Fruit fly (Drosophila melanogaster) whole organism, embryonic: ENCODE data around the gene Cyp12a5.

Source experiments
- CG10147 ChIP-seq: fragments of 200-800 bp; sonication (Bioruptor generic); optimal IDR thresholded peaks from 2 replicates; lab custom pipeline; 2019; ENCODE audit warnings: missing biosample characterization, mild to moderate bottlenecking, missing genetic modification characterization, moderate library complexity
- CG11093 ChIP-seq: fragments of 200-800 bp; sonication (Bioruptor generic); IDR thresholded peaks from 3 replicates; pipeline ENCODE4 v1.3.6; 2022; ENCODE audit warnings: missing biosample characterization, missing genetic modification characterization
- CG11696 ChIP-seq: fragments of 200-800 bp; sonication (Bioruptor generic); IDR thresholded peaks from 2 replicates; pipeline ENCODE4 v1.3.6; 2022; ENCODE audit warnings: missing biosample characterization, missing genetic modification characterization
- CG12744 ChIP-seq: fragments of 200-800 bp; sonication (Bioruptor generic); optimal IDR thresholded peaks from 2 replicates; lab custom pipeline; 2016; ENCODE audit warnings: missing biosample characterization, missing genetic modification characterization
- CG17186 ChIP-seq: fragments of 200-800 bp; sonication (Bioruptor generic); optimal IDR thresholded peaks from 3 replicates; lab custom pipeline; 2017; ENCODE audit warnings: missing biosample characterization, missing genetic modification reagents, missing genetic modification characterization
- CG17829 ChIP-seq: fragments of 200-800 bp; optimal IDR thresholded peaks from 2 replicates; lab custom pipeline; 2019; ENCODE audit warnings: missing biosample characterization, mild to moderate bottlenecking, missing genetic modification characterization, moderate library complexity
- CG2116 ChIP-seq: fragments of 200-800 bp; sonication (Bioruptor generic); optimal IDR thresholded peaks from 3 replicates; lab custom pipeline; 2018; ENCODE audit warnings: missing biosample characterization, mild to moderate bottlenecking, missing genetic modification characterization
- CG2120 ChIP-seq: fragments of 200-800 bp; sonication (Bioruptor generic); optimal IDR thresholded peaks from 3 replicates; lab custom pipeline; 2016; ENCODE audit warnings: missing biosample characterization, missing genetic modification characterization
- CG31224 ChIP-seq: fragments of 200-800 bp; sonication (Bioruptor generic); IDR thresholded peaks from 2 replicates; pipeline ENCODE4 v1.3.6; 2022; ENCODE audit warnings: missing biosample characterization, missing genetic modification characterization
- CG3163 ChIP-seq: fragments of 200-800 bp; sonication (Bioruptor generic); optimal IDR thresholded peaks from 3 replicates; lab custom pipeline; 2016; ENCODE audit warnings: missing biosample characterization, missing genetic modification characterization
- CG34224 ChIP-seq: fragments of 200-800 bp; sonication (Bioruptor generic); IDR thresholded peaks from 3 replicates; pipeline ENCODE4 v1.3.6; 2022; ENCODE audit warnings: missing biosample characterization, missing genetic modification characterization; ENCODE audit not compliant: partially characterized antibody
- CG3838 ChIP-seq: fragments of 200-800 bp; sonication (Bioruptor generic); optimal IDR thresholded peaks from 3 replicates; lab custom pipeline; 2016; ENCODE audit warnings: missing biosample characterization, missing genetic modification characterization
- CG3847 ChIP-seq: fragments of 200-800 bp; sonication (Bioruptor generic); IDR thresholded peaks from 2 replicates; pipeline ENCODE4 v1.3.6; 2022; ENCODE audit warnings: missing biosample characterization, missing genetic modification characterization
- CG42726 ChIP-seq: fragments of 200-800 bp; sonication (Bioruptor generic); IDR thresholded peaks from 2 replicates; pipeline ENCODE4 v1.3.6; 2022; ENCODE audit warnings: missing biosample characterization, missing genetic modification characterization; ENCODE audit not compliant: partially characterized antibody
- CG4360 ChIP-seq: fragments of 200-800 bp; sonication (Bioruptor generic); IDR thresholded peaks from 2 replicates; pipeline ENCODE4 v1.3.6; 2022; ENCODE audit warnings: missing biosample characterization, missing genetic modification characterization
- CG4707 ChIP-seq: fragments of 200-800 bp; sonication (Bioruptor generic); optimal IDR thresholded peaks from 2 replicates; lab custom pipeline; 2018; ENCODE audit warnings: missing biosample characterization, mild to moderate bottlenecking, missing genetic modification characterization, moderate library complexity
- CG7372 ChIP-seq: fragments of 200-800 bp; sonication (Bioruptor generic); IDR thresholded peaks from 2 replicates; pipeline ENCODE4 v1.3.6; 2022; ENCODE audit warnings: missing biosample characterization, missing genetic modification characterization
- D ChIP-seq, 2 experiments: fragments of 200-800 bp in 1 of 2; fragments of >200 bp in 1 of 2; sonication (Bioruptor generic) in 1 of 2; optimal IDR thresholded peaks; 2 replicates in 1 of 2; 3 replicates in 1 of 2; lab custom pipeline; 2017; ENCODE audit warnings: mild to moderate bottlenecking in 1 of 2, missing biosample characterization in 1 of 2, missing genetic modification characterization in 1 of 2, missing genetic modification reagents in 1 of 2
- Doc3 ChIP-seq: fragments of 200-800 bp; sonication (Bioruptor generic); IDR thresholded peaks from 3 replicates; pipeline ENCODE4 v1.3.6; 2022; ENCODE audit warnings: missing biosample characterization, missing genetic modification characterization; ENCODE audit not compliant: partially characterized antibody
- Drgx ChIP-seq: fragments of 200-800 bp; sonication (Bioruptor generic); IDR thresholded peaks from 2 replicates; pipeline ENCODE4 v1.3.6; 2022; ENCODE audit warnings: missing biosample characterization, missing genetic modification characterization
- HLH54F ChIP-seq: fragments of 200-800 bp; sonication (Bioruptor generic); optimal IDR thresholded peaks from 3 replicates; lab custom pipeline; 2016; ENCODE audit warnings: missing biosample characterization, missing genetic modification characterization
- NC2α ChIP-seq: fragments of 200-800 bp; sonication (Bioruptor generic); optimal IDR thresholded peaks from 2 replicates; lab custom pipeline; 2016; ENCODE audit warnings: missing biosample characterization, missing genetic modification characterization
- NC2β ChIP-seq: fragments of 200-800 bp; sonication (Bioruptor generic); optimal IDR thresholded peaks from 2 replicates; lab custom pipeline; 2016; ENCODE audit warnings: missing biosample characterization, missing genetic modification characterization
- Nf-YA ChIP-seq: fragments of 200-800 bp; sonication (Bioruptor generic); IDR thresholded peaks from 2 replicates; pipeline ENCODE4 v1.3.6; 2022; ENCODE audit warnings: missing biosample characterization, missing genetic modification characterization
- Opbp ChIP-seq: fragments of 200-800 bp; sonication (Bioruptor generic); IDR thresholded peaks from 3 replicates; pipeline ENCODE4 v1.3.6; 2022; ENCODE audit warnings: missing biosample characterization, missing genetic modification characterization; ENCODE audit not compliant: partially characterized antibody
- PHDP ChIP-seq: fragments of 200-800 bp; sonication (Bioruptor generic); optimal IDR thresholded peaks from 3 replicates; lab custom pipeline; 2018; ENCODE audit warnings: missing biosample characterization, mild to moderate bottlenecking, missing genetic modification characterization, moderate library complexity
- Ssrp ChIP-seq: fragments of 200-800 bp; sonication (Bioruptor generic); optimal IDR thresholded peaks from 2 replicates; lab custom pipeline; 2018; ENCODE audit warnings: missing biosample characterization, mild to moderate bottlenecking, missing genetic modification characterization, moderate library complexity
- amos ChIP-seq: fragments of 200-800 bp; sonication (Bioruptor generic); IDR thresholded peaks from 2 replicates; pipeline ENCODE4 v1.3.6; 2022; ENCODE audit warnings: missing biosample characterization, missing genetic modification characterization; ENCODE audit not compliant: partially characterized antibody
- bigmax ChIP-seq: fragments of 200-800 bp; sonication (Bioruptor generic); optimal IDR thresholded peaks from 2 replicates; lab custom pipeline; 2018; ENCODE audit warnings: missing biosample characterization, mild to moderate bottlenecking, missing genetic modification characterization
- chinmo ChIP-seq: fragments of 200-800 bp; sonication (Bioruptor generic); IDR thresholded peaks from 4 replicates; pipeline ENCODE4 v1.3.6; 2022; ENCODE audit warnings: missing biosample characterization, missing genetic modification characterization; ENCODE audit not compliant: partially characterized antibody
- cwo ChIP-seq: fragments of 200-800 bp; sonication (Bioruptor generic); optimal IDR thresholded peaks from 3 replicates; lab custom pipeline; 2017; ENCODE audit warnings: missing biosample characterization, missing genetic modification characterization, mild to moderate bottlenecking, moderate library complexity, missing genetic modification reagents
- dpn ChIP-seq, 2 experiments: fragments of 200-800 bp; sonication (Bioruptor generic); optimal IDR thresholded peaks; 3 replicates each; lab custom pipeline; 2016; ENCODE audit warnings: missing biosample characterization in 2 of 2, missing genetic modification characterization in 2 of 2
- ftz-f1 ChIP-seq: fragments of 200-800 bp; sonication (Bioruptor generic); optimal IDR thresholded peaks from 2 replicates; lab custom pipeline; 2016; ENCODE audit warnings: missing biosample characterization, missing genetic modification characterization
- gcm ChIP-seq: fragments of 200-800 bp; sonication (Bioruptor generic); optimal IDR thresholded peaks from 2 replicates; lab custom pipeline; 2019; ENCODE audit warnings: missing biosample characterization, mild to moderate bottlenecking, missing genetic modification characterization, moderate library complexity
- gsb ChIP-seq: fragments of 200-800 bp; sonication (Bioruptor generic); IDR thresholded peaks from 2 replicates; pipeline ENCODE4 v1.3.6; 2022; ENCODE audit warnings: missing biosample characterization, missing genetic modification characterization
- gt ChIP-seq: fragments of 200-800 bp; sonication (Bioruptor generic); IDR thresholded peaks from 2 replicates; pipeline ENCODE4 v1.3.6; 2022; ENCODE audit warnings: missing biosample characterization, missing genetic modification characterization
- kay ChIP-seq: fragments of 200-800 bp; sonication (Bioruptor generic); optimal IDR thresholded peaks from 2 replicates; lab custom pipeline; 2016; ENCODE audit warnings: missing biosample characterization, missing genetic modification characterization
- lola ChIP-seq, 3 experiments: fragments of >200 bp in 2 of 3; fragments of 200-800 bp in 1 of 3; sonication (Bioruptor generic) in 1 of 3; optimal IDR thresholded peaks; 2 replicates each; lab custom pipeline; 2017 to 2019; ENCODE audit warnings: missing biosample characterization in 3 of 3, missing genetic modification characterization in 3 of 3, mild to moderate bottlenecking in 1 of 3, moderate library complexity in 1 of 3
- nerfin-2 ChIP-seq: fragments of 200-800 bp; sonication (Bioruptor generic); IDR thresholded peaks from 2 replicates; pipeline ENCODE4 v1.3.6; 2022; ENCODE audit warnings: missing biosample characterization, missing genetic modification characterization; ENCODE audit not compliant: partially characterized antibody
- pan ChIP-seq, 4 experiments: fragments of >200 bp in 3 of 4; fragments of 200-800 bp in 1 of 4; sonication (Bioruptor generic) in 1 of 4; optimal IDR thresholded peaks in 3 of 4; IDR thresholded peaks in 1 of 4; 2 replicates each; pipeline versions ENCODE4 v1.3.6 to Lab custom; 2017 to 2022; ENCODE audit warnings: missing biosample characterization in 2 of 4, missing genetic modification characterization in 2 of 4, mixed read lengths in 1 of 4
- ro ChIP-seq: fragments of 200-800 bp; sonication (Bioruptor generic); IDR thresholded peaks from 2 replicates; pipeline ENCODE4 v1.3.6; 2022; ENCODE audit warnings: missing biosample characterization, missing genetic modification characterization
- sisA ChIP-seq: fragments of 200-800 bp; sonication (Bioruptor generic); IDR thresholded peaks from 2 replicates; pipeline ENCODE4 v1.3.6; 2022; ENCODE audit warnings: missing biosample characterization, missing genetic modification characterization
- ssp ChIP-seq: fragments of 200-800 bp; sonication (Bioruptor generic); IDR thresholded peaks from 2 replicates; pipeline ENCODE4 v1.3.6; 2022; ENCODE audit warnings: missing biosample characterization, missing genetic modification characterization
- tgo ChIP-seq: fragments of 200-800 bp; sonication (Bioruptor generic); IDR thresholded peaks from 3 replicates; pipeline ENCODE4 v1.3.6; 2022; ENCODE audit warnings: missing biosample characterization, missing genetic modification characterization
- tin ChIP-seq: fragments of 200-800 bp; sonication (Bioruptor generic); optimal IDR thresholded peaks from 3 replicates; lab custom pipeline; 2016; ENCODE audit warnings: missing biosample characterization, missing genetic modification characterization
- trem ChIP-seq: fragments of 200-800 bp; optimal IDR thresholded peaks from 3 replicates; lab custom pipeline; 2019; ENCODE audit warnings: missing biosample characterization, mild to moderate bottlenecking, missing genetic modification characterization, moderate library complexity
- zen ChIP-seq: fragments of 200-800 bp; sonication (Bioruptor generic); optimal IDR thresholded peaks from 3 replicates; lab custom pipeline; 2018; ENCODE audit warnings: missing biosample characterization, mild to moderate bottlenecking, missing genetic modification characterization, moderate library complexity

The Cyp12a5 gene

DNA sequence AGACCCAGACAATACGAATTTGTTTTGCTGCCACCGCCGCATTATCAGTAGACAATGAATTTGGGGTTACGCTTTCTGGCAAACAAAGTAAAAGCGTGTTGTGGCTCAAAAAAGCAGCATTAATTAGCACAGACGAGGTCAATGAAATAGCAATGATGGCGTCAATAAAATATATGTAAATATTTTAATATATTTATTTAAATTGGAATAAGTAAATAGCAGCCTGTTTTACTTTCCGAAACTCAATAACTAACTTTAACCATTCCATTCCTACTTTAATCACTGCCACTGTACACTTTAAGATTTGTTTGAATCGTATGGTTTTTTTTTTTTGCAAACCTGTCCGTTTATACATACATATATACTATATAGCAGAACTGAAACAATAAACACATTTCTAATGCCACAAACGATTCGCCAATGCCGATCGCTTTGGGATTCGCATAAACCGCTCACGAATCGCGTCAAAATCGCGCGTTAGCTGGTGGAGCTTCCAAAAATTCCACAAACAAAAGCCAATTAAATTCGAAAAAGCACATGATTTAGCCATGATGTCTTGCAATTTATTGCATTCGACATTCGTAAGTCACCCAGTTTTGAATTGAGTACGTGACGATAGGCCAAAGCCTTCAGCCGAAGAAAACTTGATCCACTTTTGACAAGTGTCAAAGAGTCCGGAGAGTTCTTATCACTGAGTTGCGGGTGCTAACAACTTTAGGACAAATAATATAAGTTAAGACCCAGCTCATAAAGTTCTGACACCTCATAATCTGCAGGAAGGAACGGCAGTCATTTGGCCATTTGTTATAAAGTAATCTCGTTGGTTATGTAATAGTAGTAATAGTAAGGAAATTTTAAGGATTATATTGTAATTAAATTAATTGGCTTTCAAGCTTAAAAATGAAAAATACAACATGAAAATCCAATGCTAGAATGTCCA, 19.7 kb downstream of the Cyp12a5 start (continued):
- TF ChIP-seq CG3163 (GFP tag; lab: Kevin White, UChicago): no peak
- no peak for TF ChIP-seq CG4707 (GFP tag; lab: Kevin White, UChicago)
- TF ChIP-seq HLH54F (GFP tag; lab: Kevin White, UChicago): no peak
- TF ChIP-seq dpn (GFP tag; optimal IDR thresholded peaks at IDR 0.05; lab: Kevin White, UChicago): no peak
- TF ChIP-seq Drgx: peak; percentile 58
- TF ChIP-seq CG31224 (GFP tag; lab: Robert Waterston, UW): peak; percentile 58
- TF ChIP-seq gcm (GFP tag; lab: Kevin White, UChicago): no peak
- TF ChIP-seq chinmo: no peak
- TF ChIP-seq pan (optimal IDR thresholded peaks at IDR 0.05; lab: Kevin White, UChicago): no peak
- TF ChIP-seq pan (GFP tag; optimal IDR thresholded peaks at IDR 0.05 in 1 of 2, IDR thresholded peaks at IDR 0.05 in 1 of 2): peak in 1 of 2 experiments; percentile 60
- no peak for TF ChIP-seq Opbp (GFP tag; lab: Robert Waterston, UW)
- TF ChIP-seq CG4360 (GFP tag; lab: Robert Waterston, UW): no peak
- peak; percentile 19 for TF ChIP-seq CG10147 (GFP tag; lab: Kevin White, UChicago)
- no peak for TF ChIP-seq CG17186 (GFP tag; lab: Kevin White, UChicago)
- TF ChIP-seq tgo (GFP tag; lab: Robert Waterston, UW): no peak
- no peak for TF ChIP-seq CG34224 (GFP tag; lab: Robert Waterston, UW)
- TF ChIP-seq bigmax (GFP tag; lab: Kevin White, UChicago): no peak
- TF ChIP-seq CG17829 (tag; lab: Kevin White, UChicago): no peak
- TF ChIP-seq ssp (GFP tag; lab: Robert Waterston, UW): no peak
- TF ChIP-seq gsb (GFP tag; lab: Robert Waterston, UW): no peak
- no peak for TF ChIP-seq ftz-f1
- no peak for TF ChIP-seq nerfin-2 (GFP tag; lab: Robert Waterston, UW)
- TF ChIP-seq amos: no peak
- peak; percentile 58 for TF ChIP-seq PHDP (tag; lab: Kevin White, UChicago)
- no peak for TF ChIP-seq lola (GFP tag; optimal IDR thresholded peaks at IDR 0.05; lab: Kevin White, UChicago)
- TF ChIP-seq sisA (GFP tag; lab: Robert Waterston, UW): peak; percentile 47; the same call in 1 of the 2 replicates
- peak; percentile 32 for TF ChIP-seq cwo (GFP tag; lab: Kevin White, UChicago)
- no peak for TF ChIP-seq NC2β (GFP tag; lab: Kevin White, UChicago)
- 0 out of 3 replicates have a peak, but pooled peaks have one; percentile 13 for TF ChIP-seq CG11093
- peak; percentile 29 for TF ChIP-seq CG2120 (GFP tag; lab: Kevin White, UChicago)
- no peak for TF ChIP-seq Nf-YA (GFP tag; lab: Robert Waterston, UW)
- no peak for TF ChIP-seq trem
- no peak for TF ChIP-seq CG2116
- no peak for TF ChIP-seq zen (tag; lab: Kevin White, UChicago)
- no peak for TF ChIP-seq gt (GFP tag; lab: Robert Waterston, UW)
- no peak for TF ChIP-seq kay
- TF ChIP-seq CG3847 (GFP tag; lab: Robert Waterston, UW): no peak
- TF ChIP-seq Doc3 (GFP tag; lab: Robert Waterston, UW): no peak
- peak; percentile 19 for TF ChIP-seq Ssrp (tag; lab: Kevin White, UChicago)
- TF ChIP-seq CG12744 (GFP tag; lab: Kevin White, UChicago): no peak
- peak; percentile 79 for TF ChIP-seq CG11696 (GFP tag; lab: Robert Waterston, UW)
- TF ChIP-seq CG3838 (GFP tag; lab: Kevin White, UChicago): no peak
- peak; percentile 54; the same call in 1 of the 2 replicates for TF ChIP-seq CG7372 (GFP tag; lab: Robert Waterston, UW)
- no peak for TF ChIP-seq CG42726
- TF ChIP-seq NC2α (GFP tag; lab: Kevin White, UChicago): no peak
- no peak for TF ChIP-seq D (optimal IDR thresholded peaks at IDR 0.05; lab: Kevin White, UChicago)
- no peak for TF ChIP-seq D (GFP tag; optimal IDR thresholded peaks at IDR 0.05; lab: Kevin White, UChicago)
- TF ChIP-seq tin (GFP tag; lab: Kevin White, UChicago): no peak
- no peak for TF ChIP-seq ro (GFP tag; lab: Robert Waterston, UW)
